Worm (Caenorhabditis elegans) whole organism, young adult: ENCODE measurements around the gene ima-1.

Source experiments
- C06A6.2 ChIP-seq: fragments of 200-800 bp; sonication (Bioruptor generic); conservative IDR thresholded peaks from 2 replicates; pipeline ENCODE4 v1.3.6; 2022; ENCODE audit warnings: missing genetic modification characterization, missing compliant biosample characterization
- F57A8.1 ChIP-seq: fragments of 200-800 bp; sonication (Bioruptor generic); optimal IDR thresholded peaks from 2 replicates; lab custom pipeline; 2018; ENCODE audit warnings: mild to moderate bottlenecking, missing genetic modification characterization, moderate library complexity, missing compliant biosample characterization
- K12H6.12 ChIP-seq: fragments of 200-800 bp; sonication (Bioruptor generic); optimal IDR thresholded peaks from 2 replicates; lab custom pipeline; 2018; ENCODE audit warnings: mild to moderate bottlenecking, missing genetic modification characterization, missing compliant biosample characterization
- T26A5.8 ChIP-seq: sonication (generic microtip); optimal IDR thresholded peaks from 2 replicates; lab custom pipeline; 2016; ENCODE audit warnings: missing genetic modification characterization, missing compliant biosample characterization
- Y56A3A.18 ChIP-seq: fragments of 200-800 bp; sonication (Bioruptor generic); IDR thresholded peaks from 2 replicates; pipeline ENCODE4 v1.3.6; 2022; ENCODE audit warnings: missing genetic modification reagents, missing genetic modification characterization, missing compliant biosample characterization
- Y95B8A.8 ChIP-seq: fragments of 200-800 bp; sonication (Bioruptor generic); IDR thresholded peaks from 2 replicates; pipeline ENCODE4 v1.3.6; 2022; ENCODE audit warnings: missing genetic modification reagents, missing genetic modification characterization, missing compliant biosample characterization
- ZK185.1 ChIP-seq: sonication (generic microtip); optimal IDR thresholded peaks from 2 replicates; lab custom pipeline; 2016; ENCODE audit warnings: mild to moderate bottlenecking, missing genetic modification characterization, missing compliant biosample characterization; ENCODE audit not compliant: poor library complexity, severe bottlenecking
- atf-7 ChIP-seq: sonication (generic microtip); optimal IDR thresholded peaks from 2 replicates; lab custom pipeline; 2017; ENCODE audit warnings: mild to moderate bottlenecking, missing genetic modification characterization, missing compliant biosample characterization
- attf-3 ChIP-seq: fragments of 200-800 bp; sonication (Bioruptor generic); conservative IDR thresholded peaks from 2 replicates; pipeline ENCODE4 v1.3.6; 2022; ENCODE audit warnings: missing genetic modification reagents, missing genetic modification characterization, missing compliant biosample characterization
- attf-6 ChIP-seq: fragments of 200-800 bp; sonication (Bioruptor generic); IDR thresholded peaks from 2 replicates; pipeline ENCODE4 v1.3.6; 2022; ENCODE audit warnings: missing genetic modification reagents, missing genetic modification characterization, missing compliant biosample characterization
- ceh-27 ChIP-seq: fragments of 200-800 bp; sonication (Bioruptor generic); optimal IDR thresholded peaks from 2 replicates; lab custom pipeline; 2018; ENCODE audit warnings: mild to moderate bottlenecking, missing genetic modification characterization, moderate library complexity, missing compliant biosample characterization
- dox-1 ChIP-seq: fragments of 200-800 bp; sonication (Bioruptor generic); IDR thresholded peaks from 2 replicates; pipeline ENCODE4 v1.3.6; 2022; ENCODE audit warnings: missing genetic modification reagents, missing genetic modification characterization, missing compliant biosample characterization
- egl-44 ChIP-seq: fragments of 200-800 bp; sonication (Bioruptor generic); IDR thresholded peaks from 2 replicates; pipeline ENCODE4 v1.3.6; 2022; ENCODE audit warnings: missing genetic modification reagents, missing genetic modification characterization, missing compliant biosample characterization
- him-1 ChIP-seq: sonication (generic microtip); optimal IDR thresholded peaks from 2 replicates; lab custom pipeline; 2016; ENCODE audit warnings: missing genotype, missing genetic modification reagents, missing genetic modification characterization, missing compliant biosample characterization
- hlh-12 ChIP-seq: sonication (generic microtip); optimal IDR thresholded peaks from 2 replicates; lab custom pipeline; 2016; ENCODE audit warnings: missing genetic modification characterization, missing compliant biosample characterization
- hmg-1.2 ChIP-seq: fragments of 200-800 bp; sonication (Bioruptor generic); IDR thresholded peaks from 2 replicates; pipeline ENCODE4 v1.3.6; 2022; ENCODE audit warnings: missing genetic modification reagents, missing genetic modification characterization, missing compliant biosample characterization
- hmg-20 ChIP-seq: fragments of 200-800 bp; sonication (Bioruptor generic); IDR thresholded peaks from 2 replicates; pipeline ENCODE4 v1.3.6; 2022; ENCODE audit warnings: missing genetic modification reagents, missing genetic modification characterization, missing compliant biosample characterization
- lin-26 ChIP-seq: fragments of 200-800 bp; sonication (Bioruptor generic); IDR thresholded peaks from 2 replicates; pipeline ENCODE4 v1.3.6; 2022; ENCODE audit warnings: missing genetic modification reagents, missing genetic modification characterization, missing compliant biosample characterization
- lin-35 ChIP-seq, 3 experiments: fragments of 150-350 bp in 2 of 3; sonication (generic microtip) in 1 of 3; optimal IDR thresholded peaks; 2 replicates each; lab custom pipeline; 2014 to 2018; ENCODE audit warnings: missing biosample characterization in 3 of 3, missing genetic modification characterization in 3 of 3, missing genetic modification reagents in 3 of 3
- madf-3 ChIP-seq: fragments of 200-800 bp; sonication (Bioruptor generic); IDR thresholded peaks from 2 replicates; pipeline ENCODE4 v1.3.6; 2022; ENCODE audit warnings: missing genetic modification reagents, missing genetic modification characterization, missing compliant biosample characterization
- madf-6 ChIP-seq: fragments of 200-800 bp; sonication (Bioruptor generic); IDR thresholded peaks from 2 replicates; pipeline ENCODE4 v1.3.6; 2022; ENCODE audit warnings: missing genetic modification reagents, missing genetic modification characterization, missing compliant biosample characterization
- nfya-2 ChIP-seq: fragments of 200-800 bp; sonication (Bioruptor generic); IDR thresholded peaks from 2 replicates; pipeline ENCODE4 v1.3.6; 2022; ENCODE audit warnings: missing genetic modification reagents, missing genetic modification characterization, missing compliant biosample characterization
- nhr-27 ChIP-seq: fragments of 200-800 bp; sonication (Bioruptor generic); optimal IDR thresholded peaks from 2 replicates; lab custom pipeline; 2018; ENCODE audit warnings: mild to moderate bottlenecking, missing genetic modification characterization, moderate library complexity, missing compliant biosample characterization
- pha-4 ChIP-seq: fragments of 150-350 bp; sonication (generic microtip); optimal IDR thresholded peaks from 2 replicates; lab custom pipeline; 2014; ENCODE audit warnings: missing biosample characterization, missing genetic modification reagents, missing genetic modification characterization
- sdz-38 ChIP-seq: sonication (generic microtip); optimal IDR thresholded peaks from 2 replicates; lab custom pipeline; 2016; ENCODE audit warnings: missing genotype, missing genetic modification characterization, missing compliant biosample characterization
- sea-2 ChIP-seq: fragments of 200-800 bp; sonication (Bioruptor generic); IDR thresholded peaks from 2 replicates; pipeline ENCODE4 v1.3.6; 2022; ENCODE audit warnings: missing genetic modification characterization, missing compliant biosample characterization
- snpc-1.3 ChIP-seq: sonication (generic microtip); optimal IDR thresholded peaks from 2 replicates; lab custom pipeline; 2017; ENCODE audit warnings: missing genetic modification characterization, mild to moderate bottlenecking, missing compliant biosample characterization, antibody characterized with exemption, moderate library complexity, missing genotype, missing genetic modification reagents; ENCODE audit not compliant: insufficient read depth
- snpc-4 ChIP-seq, 5 experiments: fragments of 150-350 bp in 1 of 5; sonication (generic microtip) in 4 of 5; optimal IDR thresholded peaks; 2 replicates each; lab custom pipeline; 2014 to 2018; ENCODE audit warnings: missing genetic modification characterization in 5 of 5, missing biosample characterization in 3 of 5, antibody characterized with exemption in 2 of 5, mild to moderate bottlenecking in 2 of 5, missing compliant biosample characterization in 2 of 5, missing genotype in 2 of 5, moderate library complexity in 2 of 5, missing genetic modification reagents in 1 of 5
- tlf-1 ChIP-seq: fragments of 200-800 bp; sonication (Bioruptor generic); optimal IDR thresholded peaks from 2 replicates; lab custom pipeline; 2018; ENCODE audit warnings: mild to moderate bottlenecking, missing genetic modification characterization, missing compliant biosample characterization
- ztf-22 ChIP-seq: fragments of 200-800 bp; sonication (Bioruptor generic); optimal IDR thresholded peaks from 2 replicates; lab custom pipeline; 2018; ENCODE audit warnings: mild to moderate bottlenecking, missing genetic modification characterization, moderate library complexity, missing compliant biosample characterization

Gene ima-1

DNA sequence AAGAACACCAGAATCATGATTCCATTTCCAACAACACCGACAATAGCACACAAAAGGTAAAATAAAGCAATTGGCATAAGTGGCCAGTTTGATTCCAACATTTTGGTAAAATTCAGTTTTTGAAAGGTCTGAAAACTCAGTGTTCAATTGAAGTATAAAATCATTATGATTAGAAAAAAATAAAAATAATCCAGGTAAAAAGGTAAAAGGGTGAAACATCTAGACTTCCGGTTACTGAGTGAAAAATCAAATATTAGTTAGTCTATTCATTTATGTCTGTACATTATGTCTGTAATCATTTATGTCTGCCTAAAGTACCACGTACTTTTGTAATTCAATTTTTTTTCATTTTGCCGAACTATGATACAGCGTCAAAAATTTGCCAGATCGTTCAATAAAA lies 15.5 kb downstream of the ima-1 start, which contains the start of gene srsx-31:
TSS of gene srsx-31 (minus strand) at position 101 of the 400 bp plus-strand sequence.
- TF ChIP-seq madf-3 (GFP tag; lab: Robert Waterston, UW) (no peak), him-1 (tag; lab: Kevin White, UChicago) (no peak), nhr-27 (tag; lab: Kevin White, UChicago) (no peak)

DNA sequence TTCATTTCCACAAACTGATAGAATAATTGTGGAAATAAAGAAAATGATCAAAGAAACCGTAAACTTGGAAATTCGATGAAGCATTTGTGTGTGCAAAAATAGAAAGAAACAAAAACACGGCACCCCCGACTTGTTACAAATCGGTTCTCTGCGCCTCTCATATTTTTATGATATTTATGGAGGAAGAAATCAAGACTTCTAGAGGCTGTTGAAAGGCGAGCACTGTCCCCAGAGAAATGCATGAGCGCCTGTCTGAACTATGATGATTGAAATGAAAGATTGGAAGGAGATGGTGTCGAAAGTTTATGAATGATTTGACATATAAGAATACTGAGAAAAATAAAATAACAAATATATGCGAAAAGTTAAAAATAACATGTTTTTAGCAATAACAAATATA lies 19.4 kb downstream of the ima-1 start, which contains the start of gene lgc-36:
TSS of gene lgc-36 (minus strand) at position 101 of the 400 bp plus-strand sequence.
- TF ChIP-seq hmg-20 (GFP tag; lab: Robert Waterston, UW) (no peak), madf-6 (no peak), egl-44 (GFP tag; lab: Robert Waterston, UW) (no peak), T26A5.8 (tag; lab: Kevin White, UChicago) (no peak), K12H6.12 (tag; lab: Kevin White, UChicago) (no peak), ztf-22 (GFP tag; lab: Kevin White, UChicago) (no peak), atf-7 (tag; lab: Kevin White, UChicago) (no peak), tlf-1 (GFP tag; lab: Kevin White, UChicago) (no peak), attf-3 (GFP tag; lab: Robert Waterston, UW) (no peak), pha-4 (tag; lab: Kevin White, UChicago) (no peak), hlh-12 (tag; lab: Kevin White, UChicago) (no peak), sdz-38 (tag; lab: Kevin White, UChicago) (no peak)

DNA sequence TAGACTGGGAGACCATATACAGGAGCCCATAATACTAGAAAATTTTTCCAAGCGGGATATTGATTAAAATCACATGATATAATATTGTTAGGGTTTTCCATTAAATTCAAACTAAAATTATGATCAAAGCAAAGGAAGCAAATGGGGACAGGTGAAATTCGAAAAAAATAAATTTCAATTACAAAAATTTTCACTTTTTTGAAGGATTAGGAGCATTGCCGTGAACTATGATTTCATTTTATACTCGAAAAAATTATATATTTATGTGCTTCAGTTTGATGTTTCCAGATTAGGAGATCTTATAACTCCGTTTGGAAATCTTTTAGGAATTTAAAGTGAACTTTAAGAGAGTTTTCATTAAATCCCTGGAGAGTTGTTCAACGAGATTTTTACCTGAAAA lies 21.1 kb downstream of the ima-1 start, which contains the start of gene F07B10.7:
TSS of gene F07B10.7 (minus strand) at position 101 of the 400 bp plus-strand sequence.
- no peak for TF ChIP-seq lin-26 (GFP tag; lab: Robert Waterston, UW)
- TF ChIP-seq atf-7 (tag; lab: Kevin White, UChicago), result no peak
- TF ChIP-seq T26A5.8 (tag; lab: Kevin White, UChicago), result no peak

DNA sequence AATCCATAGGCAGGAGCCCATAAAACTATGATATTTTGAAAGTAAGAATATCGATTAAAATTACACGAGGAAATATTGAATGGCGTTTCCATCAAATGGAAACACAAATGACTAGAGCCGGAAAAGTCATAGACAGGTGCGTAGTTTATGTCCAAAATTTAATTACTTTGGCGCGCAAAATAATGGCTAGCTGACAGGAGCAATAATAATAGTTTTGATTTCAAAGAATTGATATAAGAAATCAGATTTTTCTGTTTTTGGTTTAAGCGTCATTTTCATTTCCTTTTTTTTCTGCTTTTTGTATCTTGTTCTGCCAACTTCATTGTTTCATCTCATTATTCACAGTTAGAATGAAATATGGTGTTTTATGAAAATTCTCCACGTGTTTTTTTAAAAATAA lies 23.6 kb downstream of the ima-1 start, which contains the start of gene F07B10.4:
TSS of gene F07B10.4 (minus strand) at position 101 of the 400 bp plus-strand sequence.
- TF ChIP-seq madf-6, result no peak
- TF ChIP-seq madf-3 (GFP tag; lab: Robert Waterston, UW), result no peak
- no peak for TF ChIP-seq nfya-2 (GFP tag; lab: Robert Waterston, UW)
- TF ChIP-seq Y56A3A.18 (GFP tag; lab: Robert Waterston, UW), result no peak
- no peak for TF ChIP-seq sea-2 (GFP tag; lab: Robert Waterston, UW)
- no peak for TF ChIP-seq attf-6 (GFP tag; lab: Robert Waterston, UW)
- TF ChIP-seq Y95B8A.8 (GFP tag; lab: Robert Waterston, UW), result no peak
- no peak for TF ChIP-seq C06A6.2 (GFP tag; lab: Robert Waterston, UW)
- TF ChIP-seq snpc-1.3 (tag; lab: Kevin White, UChicago), result no peak
- TF ChIP-seq F57A8.1 (GFP tag; lab: Kevin White, UChicago), result no peak
- no peak for TF ChIP-seq ceh-27
- TF ChIP-seq lin-35 (GFP tag; optimal IDR thresholded peaks at IDR 0.05; lab: Kevin White, UChicago), result no peak
- no peak for TF ChIP-seq hmg-20 (GFP tag; lab: Robert Waterston, UW)
- no peak for TF ChIP-seq snpc-4 (GFP tag; optimal IDR thresholded peaks at IDR 0.05; lab: Kevin White, UChicago)
- TF ChIP-seq snpc-4 (tag; optimal IDR thresholded peaks at IDR 0.05; lab: Kevin White, UChicago), result no peak
- TF ChIP-seq ZK185.1 (tag; lab: Kevin White, UChicago), result no peak
- TF ChIP-seq dox-1 (GFP tag; lab: Robert Waterston, UW), result no peak
- TF ChIP-seq egl-44 (GFP tag; lab: Robert Waterston, UW), result no peak
- no peak for TF ChIP-seq hmg-1.2 (GFP tag; lab: Robert Waterston, UW)
- TF ChIP-seq attf-3 (GFP tag; lab: Robert Waterston, UW), result no peak
- TF ChIP-seq, all 124 proteins: peak for 0
